Worm (Caenorhabditis elegans) whole organism, L2 larva: ENCODE data around the gene mex-6.

Experiments
- crh-2 ChIP-seq: sonication (generic microtip); optimal IDR thresholded peaks from 2 replicates; lab custom pipeline; 2017; ENCODE audit warnings: missing biosample characterization, missing genetic modification characterization
- elt-3 ChIP-seq: sonication (generic microtip); optimal IDR thresholded peaks from 2 replicates; lab custom pipeline; 2017; ENCODE audit warnings: missing biosample characterization, missing genetic modification characterization
- lin-13 ChIP-seq: fragments of 150-350 bp; optimal IDR thresholded peaks from 2 replicates; lab custom pipeline; 2014; ENCODE audit warnings: missing biosample characterization, missing genetic modification reagents, missing genetic modification characterization
- lsy-2 ChIP-seq, 2 experiments: fragments of 150-350 bp in 1 of 2; sonication (generic microtip) in 1 of 2; optimal IDR thresholded peaks; 2 replicates each; lab custom pipeline; 2014 to 2017; ENCODE audit warnings: missing biosample characterization in 2 of 2, missing genetic modification characterization in 2 of 2
- nhr-12 ChIP-seq: fragments of 150-350 bp; optimal IDR thresholded peaks from 2 replicates; lab custom pipeline; 2014; ENCODE audit warnings: missing biosample characterization, missing genetic modification characterization
- nhr-77 ChIP-seq: fragments of 150-350 bp; optimal IDR thresholded peaks from 2 replicates; lab custom pipeline; 2014; ENCODE audit warnings: missing biosample characterization, missing genetic modification characterization
- snpc-4 ChIP-seq: fragments of 150-350 bp; optimal IDR thresholded peaks from 2 replicates; lab custom pipeline; 2014; ENCODE audit warnings: missing biosample characterization, missing genetic modification characterization
- unc-62 ChIP-seq: fragments of 150-350 bp; optimal IDR thresholded peaks from 2 replicates; lab custom pipeline; 2014; ENCODE audit warnings: missing biosample characterization, missing genetic modification reagents, missing genetic modification characterization
- zag-1 ChIP-seq: fragments of 150-350 bp; optimal IDR thresholded peaks from 2 replicates; lab custom pipeline; 2014; ENCODE audit warnings: missing biosample characterization, missing genetic modification characterization

DNA sequence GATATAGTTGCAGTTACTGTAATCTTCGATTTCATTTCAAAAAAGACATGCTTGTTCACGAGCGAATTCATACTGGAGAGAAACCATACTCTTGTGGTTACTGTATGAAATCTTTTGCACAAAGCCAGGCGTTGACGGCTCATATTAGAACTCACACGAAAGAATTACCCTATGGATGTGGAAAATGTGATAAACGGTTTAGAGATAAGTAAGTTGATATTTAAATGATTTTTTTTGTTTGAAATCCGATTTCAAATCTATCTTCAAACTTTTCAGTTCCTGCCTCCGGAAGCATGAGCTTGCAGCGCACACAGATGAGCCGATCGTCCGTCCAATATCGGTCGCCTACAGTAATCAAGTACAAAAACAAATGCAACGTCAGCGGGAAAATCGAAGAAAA lies 34.9 kb downstream of the mex-6 start:
- TF ChIP-seq crh-2 (tag; lab: Kevin White, UChicago) (no peak), nhr-77 (tag; lab: Kevin White, UChicago) (no peak), snpc-4 (no peak), nhr-12 (tag; lab: Kevin White, UChicago) (no peak), lin-13 (no peak), lsy-2 (tag; optimal IDR thresholded peaks at IDR 0.05; lab: Kevin White, UChicago) (no peak), unc-62 (no peak), zag-1 (tag; lab: Kevin White, UChicago) (no peak), elt-3 (no peak)
